Fruit fly (Drosophila melanogaster) whole organism, prepupa: ENCODE results near the gene CG13921.

Experiments
- Blimp-1 ChIP-seq: fragments of 200-800 bp; sonication (Bioruptor generic); optimal IDR thresholded peaks from 3 replicates; lab custom pipeline; 2017; ENCODE audit warnings: missing biosample characterization, missing genetic modification characterization, mild to moderate bottlenecking, moderate library complexity, missing genetic modification reagents
- CG10631 ChIP-seq: fragments of 200-800 bp; sonication (Bioruptor generic); optimal IDR thresholded peaks from 2 replicates; lab custom pipeline; 2016; ENCODE audit warnings: missing biosample characterization, missing genetic modification characterization
- CG11294 ChIP-seq: fragments of 200-800 bp; sonication (Bioruptor generic); IDR thresholded peaks from 2 replicates; pipeline ENCODE4 v1.3.6; 2022; ENCODE audit warnings: missing biosample characterization, missing genetic modification characterization
- CG11902 ChIP-seq: fragments of 200-800 bp; sonication (Bioruptor generic); optimal IDR thresholded peaks from 3 replicates; lab custom pipeline; 2016; ENCODE audit warnings: missing biosample characterization, missing genetic modification characterization
- CG15336 ChIP-seq: fragments of 200-800 bp; sonication (Bioruptor generic); IDR thresholded peaks from 2 replicates; pipeline ENCODE4 v1.3.6; 2022; ENCODE audit warnings: missing biosample characterization, missing genetic modification characterization
- CG16779 ChIP-seq: fragments of 200-800 bp; sonication (Bioruptor generic); optimal IDR thresholded peaks from 3 replicates; lab custom pipeline; 2017; ENCODE audit warnings: missing biosample characterization, mild to moderate bottlenecking, missing genetic modification characterization
- CG3032 ChIP-seq: fragments of 200-800 bp; optimal IDR thresholded peaks from 2 replicates; lab custom pipeline; 2019; ENCODE audit warnings: missing biosample characterization, mild to moderate bottlenecking, missing genetic modification characterization, moderate library complexity
- CG31627 ChIP-seq: fragments of 200-800 bp; sonication (Bioruptor generic); optimal IDR thresholded peaks from 3 replicates; lab custom pipeline; 2016; ENCODE audit warnings: missing biosample characterization, missing genetic modification characterization
- CG32006 ChIP-seq: fragments of 200-800 bp; sonication (Bioruptor generic); optimal IDR thresholded peaks from 3 replicates; lab custom pipeline; 2017; ENCODE audit warnings: missing biosample characterization, mild to moderate bottlenecking, missing genetic modification characterization
- CG34406 ChIP-seq: fragments of 200-800 bp; sonication (Bioruptor generic); optimal IDR thresholded peaks from 3 replicates; lab custom pipeline; 2016; ENCODE audit warnings: missing biosample characterization, missing genetic modification characterization
- CG3919 ChIP-seq: fragments of 200-800 bp; sonication (Bioruptor generic); optimal IDR thresholded peaks from 3 replicates; lab custom pipeline; 2016; ENCODE audit warnings: missing biosample characterization, missing genetic modification characterization
- CG4318 ChIP-seq: fragments of 200-800 bp; sonication (Bioruptor generic); optimal IDR thresholded peaks from 3 replicates; lab custom pipeline; 2017; ENCODE audit warnings: missing biosample characterization, mild to moderate bottlenecking, missing genetic modification characterization
- CG6163 ChIP-seq: fragments of 200-800 bp; sonication (Bioruptor generic); IDR thresholded peaks from 3 replicates; pipeline ENCODE4 v1.3.6; 2022; ENCODE audit warnings: missing biosample characterization, missing genetic modification characterization
- CG6792 ChIP-seq: fragments of 200-800 bp; sonication (Bioruptor generic); optimal IDR thresholded peaks from 3 replicates; lab custom pipeline; 2016; ENCODE audit warnings: missing biosample characterization, missing genetic modification characterization
- CG6854 ChIP-seq: fragments of 200-800 bp; sonication (Bioruptor generic); optimal IDR thresholded peaks from 2 replicates; lab custom pipeline; 2017; ENCODE audit warnings: missing biosample characterization, mild to moderate bottlenecking, missing genetic modification characterization
- CG8119 ChIP-seq: fragments of 200-800 bp; sonication (Bioruptor generic); IDR thresholded peaks from 3 replicates; pipeline ENCODE4 v1.3.6; 2022; ENCODE audit warnings: missing biosample characterization, missing genetic modification characterization
- CG9139 ChIP-seq: fragments of 200-800 bp; sonication (Bioruptor generic); optimal IDR thresholded peaks from 3 replicates; lab custom pipeline; 2017; ENCODE audit warnings: missing biosample characterization, mild to moderate bottlenecking, missing genetic modification characterization
- Eip75B ChIP-seq: fragments of 200-800 bp; sonication (Bioruptor generic); optimal IDR thresholded peaks from 3 replicates; lab custom pipeline; 2016; ENCODE audit warnings: missing biosample characterization, missing genetic modification characterization
- Eip78C ChIP-seq: fragments of 200-800 bp; sonication (Bioruptor generic); peaks from one replicate; lab custom pipeline; 2016; ENCODE audit warnings: missing biosample characterization, missing genetic modification characterization
- Eip93F ChIP-seq: fragments of 200-800 bp; sonication (Bioruptor generic); optimal IDR thresholded peaks from 2 replicates; lab custom pipeline; 2016; ENCODE audit warnings: missing biosample characterization, mild to moderate bottlenecking, missing genetic modification characterization
- Ets21C ChIP-seq: fragments of 200-800 bp; sonication (Bioruptor generic); optimal IDR thresholded peaks from 3 replicates; lab custom pipeline; 2016; ENCODE audit warnings: missing biosample characterization, missing genetic modification characterization
- Ets96B ChIP-seq: fragments of 200-800 bp; optimal IDR thresholded peaks from 2 replicates; lab custom pipeline; 2019; ENCODE audit warnings: missing biosample characterization, mild to moderate bottlenecking, missing genetic modification characterization, moderate library complexity
- Hr39 ChIP-seq: fragments of 200-800 bp; sonication (Bioruptor generic); optimal IDR thresholded peaks from 2 replicates; lab custom pipeline; 2016; ENCODE audit warnings: missing biosample characterization, missing genetic modification characterization
- Hr4 ChIP-seq: fragments of 200-800 bp; sonication (Bioruptor generic); optimal IDR thresholded peaks from 3 replicates; lab custom pipeline; 2016; ENCODE audit warnings: missing biosample characterization, missing genetic modification characterization
- Met ChIP-seq: fragments of 200-800 bp; sonication (Bioruptor generic); optimal IDR thresholded peaks from 3 replicates; lab custom pipeline; 2016; ENCODE audit warnings: missing biosample characterization, missing genetic modification characterization
- OdsH ChIP-seq: fragments of 200-800 bp; sonication (Bioruptor generic); optimal IDR thresholded peaks from 3 replicates; lab custom pipeline; 2016; ENCODE audit warnings: missing biosample characterization, missing genetic modification characterization
- Smox ChIP-seq: fragments of 200-800 bp; sonication (Bioruptor generic); optimal IDR thresholded peaks from 3 replicates; lab custom pipeline; 2016; ENCODE audit warnings: missing biosample characterization, missing genetic modification characterization
- Sox102F ChIP-seq: fragments of 200-800 bp; sonication (Bioruptor generic); optimal IDR thresholded peaks from 2 replicates; lab custom pipeline; 2016; ENCODE audit warnings: missing biosample characterization, mild to moderate bottlenecking, missing genetic modification characterization
- Sox14 ChIP-seq: fragments of 200-800 bp; sonication (Bioruptor generic); optimal IDR thresholded peaks from 3 replicates; lab custom pipeline; 2016; ENCODE audit warnings: missing biosample characterization, missing genetic modification characterization
- Sox15 ChIP-seq: fragments of 200-800 bp; sonication (Bioruptor generic); optimal IDR thresholded peaks from 3 replicates; lab custom pipeline; 2016; ENCODE audit warnings: missing biosample characterization, missing genetic modification characterization
- achi ChIP-seq: fragments of 200-800 bp; sonication (Bioruptor generic); optimal IDR thresholded peaks from 3 replicates; lab custom pipeline; 2016; ENCODE audit warnings: missing biosample characterization, missing genetic modification characterization
- acj6 ChIP-seq: fragments of 200-800 bp; sonication (Bioruptor generic); optimal IDR thresholded peaks from 3 replicates; lab custom pipeline; 2016; ENCODE audit warnings: missing biosample characterization, missing genetic modification characterization
- cyc ChIP-seq: fragments of 200-800 bp; sonication (Bioruptor generic); optimal IDR thresholded peaks from 3 replicates; lab custom pipeline; 2016; ENCODE audit warnings: missing biosample characterization, missing genetic modification characterization
- dac ChIP-seq: fragments of 200-800 bp; sonication (Bioruptor generic); optimal IDR thresholded peaks from 2 replicates; lab custom pipeline; 2017; ENCODE audit warnings: missing biosample characterization, mild to moderate bottlenecking, missing genetic modification characterization
- esn ChIP-seq: fragments of 200-800 bp; sonication (Bioruptor generic); optimal IDR thresholded peaks from 2 replicates; lab custom pipeline; 2016; ENCODE audit warnings: missing biosample characterization, mild to moderate bottlenecking, missing genetic modification characterization, moderate library complexity
- fd59A ChIP-seq: fragments of 200-800 bp; sonication (Bioruptor generic); optimal IDR thresholded peaks from 2 replicates; lab custom pipeline; 2017; ENCODE audit warnings: missing biosample characterization, mild to moderate bottlenecking, missing genetic modification characterization, missing genetic modification reagents
- fkh ChIP-seq: fragments of 200-800 bp; sonication (Bioruptor generic); optimal IDR thresholded peaks from 3 replicates; lab custom pipeline; 2017; ENCODE audit warnings: missing biosample characterization, mild to moderate bottlenecking, missing genetic modification characterization, moderate library complexity
- lz ChIP-seq: fragments of 200-800 bp; sonication (Bioruptor generic); optimal IDR thresholded peaks from 3 replicates; lab custom pipeline; 2016; ENCODE audit warnings: missing biosample characterization, missing genetic modification characterization
- net ChIP-seq: fragments of 200-800 bp; sonication (Bioruptor generic); optimal IDR thresholded peaks from 3 replicates; lab custom pipeline; 2016; ENCODE audit warnings: missing biosample characterization, missing genetic modification characterization
- pdm3 ChIP-seq: fragments of 200-800 bp; sonication (Bioruptor generic); optimal IDR thresholded peaks from 3 replicates; lab custom pipeline; 2016; ENCODE audit warnings: missing biosample characterization, missing genetic modification characterization
- salr ChIP-seq, 2 experiments: fragments of 200-800 bp; sonication (Bioruptor generic); optimal IDR thresholded peaks; 3 replicates each; lab custom pipeline; 2016 to 2018; ENCODE audit warnings: missing biosample characterization in 2 of 2, missing genetic modification characterization in 2 of 2, mild to moderate bottlenecking in 1 of 2
- spab ChIP-seq: fragments of 200-800 bp; sonication (Bioruptor generic); optimal IDR thresholded peaks from 2 replicates; lab custom pipeline; 2017; ENCODE audit warnings: missing biosample characterization, mild to moderate bottlenecking, missing genetic modification characterization, missing genetic modification reagents
- ss ChIP-seq, 2 experiments: fragments of 200-800 bp; sonication (Bioruptor generic); optimal IDR thresholded peaks; 2 replicates in 1 of 2; 3 replicates in 1 of 2; lab custom pipeline; 2017 to 2018; ENCODE audit warnings: mild to moderate bottlenecking in 2 of 2, missing biosample characterization in 2 of 2, missing genetic modification characterization in 2 of 2, moderate library complexity in 1 of 2
- svp ChIP-seq: fragments of 200-800 bp; sonication (Bioruptor generic); peaks from one replicate; lab custom pipeline; 2016; ENCODE audit warnings: missing biosample characterization, missing genetic modification characterization
- topi ChIP-seq: fragments of 200-800 bp; sonication (Bioruptor generic); optimal IDR thresholded peaks from 3 replicates; lab custom pipeline; 2016; ENCODE audit warnings: missing biosample characterization, missing genetic modification characterization

Gene CG13921

dm6 chr3L:1740129-1740975 lies 6.4 kb upstream of the CG13921 start (continued):
- TF ChIP-seq net (GFP tag; lab: Kevin White, UChicago) (peak; percentile 53), CG11902 (GFP tag; lab: Kevin White, UChicago) (no peak), Met (GFP tag; lab: Kevin White, UChicago) (peak; percentile 65), Ets96B (tag; lab: Kevin White, UChicago) (no peak), CG9139 (GFP tag; lab: Kevin White, UChicago) (no peak), CG3032 (peak; percentile 27), CG8119 (GFP tag; lab: Robert Waterston, UW) (peak; percentile 67), CG3919 (GFP tag; lab: Kevin White, UChicago) (no peak), Smox (peak; percentile 63), CG6163 (peak; percentile 70), CG10631 (peak; percentile 21), Hr4 (GFP tag; lab: Kevin White, UChicago) (peak; percentile 64), Eip93F (no peak), Blimp-1 (GFP tag; lab: Kevin White, UChicago) (no peak), pdm3 (peak; percentile 63), lz (GFP tag; lab: Kevin White, UChicago) (peak; percentile 75), cyc (GFP tag; lab: Kevin White, UChicago) (no peak), Ets21C (peak; percentile 56), esn (peak; percentile 74), CG6854 (GFP tag; lab: Kevin White, UChicago) (no peak), achi (GFP tag; lab: Kevin White, UChicago) (no peak), topi (GFP tag; lab: Kevin White, UChicago) (peak; percentile 36), fkh (peak; percentile 14), spab (no peak), OdsH (peak; percentile 69)

DNA sequence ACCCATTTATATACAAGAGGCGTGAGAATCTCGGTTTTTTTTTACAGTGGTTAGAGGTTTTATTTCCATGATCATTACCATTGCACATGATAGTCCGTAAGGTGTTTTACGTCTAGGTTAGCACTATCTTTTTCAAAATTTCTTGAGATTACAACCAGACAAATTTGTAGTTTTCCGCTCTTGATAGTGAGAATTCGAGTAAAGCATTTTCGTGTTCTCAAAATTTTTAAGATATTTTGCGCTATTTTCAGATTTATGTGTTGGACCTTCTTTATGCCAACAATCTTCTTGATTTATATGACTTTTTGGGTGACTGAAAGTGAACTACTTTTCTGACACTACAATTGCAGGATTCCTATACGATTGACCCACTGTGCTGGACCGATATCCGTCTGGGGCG lies 5.6 kb upstream of the CG13921 start:
- TF ChIP-seq Eip93F (no peak), CG8119 (GFP tag; lab: Robert Waterston, UW) (0 out of 3 replicates have a peak, but pooled peaks have one; percentile 18), CG6163 (no peak), OdsH (peak; percentile 38), fkh (no peak), CG9139 (GFP tag; lab: Kevin White, UChicago) (no peak), Smox (peak; percentile 35), Blimp-1 (GFP tag; lab: Kevin White, UChicago) (no peak), CG10631 (peak; percentile 23), Sox102F (GFP tag; lab: Kevin White, UChicago) (peak; percentile 15), achi (GFP tag; lab: Kevin White, UChicago) (peak; percentile 7), CG34406 (GFP tag; lab: Kevin White, UChicago) (peak; percentile 18), topi (GFP tag; lab: Kevin White, UChicago) (peak; percentile 49), Hr39 (GFP tag; lab: Kevin White, UChicago) (peak; percentile 48), CG16779 (tag; lab: Kevin White, UChicago) (no peak), CG32006 (GFP tag; lab: Kevin White, UChicago) (peak; percentile 64), svp (no peak), lz (GFP tag; lab: Kevin White, UChicago) (peak; percentile 22), CG6792 (GFP tag; lab: Kevin White, UChicago) (peak; percentile 38), pdm3 (peak; percentile 26), Hr4 (GFP tag; lab: Kevin White, UChicago) (peak; percentile 48), CG31627 (GFP tag; lab: Kevin White, UChicago) (peak; percentile 60), Eip75B (GFP tag; lab: Kevin White, UChicago) (peak; percentile 14), cyc (GFP tag; lab: Kevin White, UChicago) (peak; percentile 25), CG15336 (GFP tag; lab: Robert Waterston, UW) (peak; percentile 40; the same call in 1 of the 2 replicates), acj6 (GFP tag; lab: Kevin White, UChicago) (peak; percentile 18), fd59A (GFP tag; lab: Kevin White, UChicago) (no peak), CG6854 (GFP tag; lab: Kevin White, UChicago) (no peak), CG11294 (GFP tag; lab: Robert Waterston, UW) (peak; percentile 45), salr (GFP tag; optimal IDR thresholded peaks at IDR 0.05; lab: Kevin White, UChicago) (peak in 1 of 2 experiments; percentile 21), CG3919 (GFP tag; lab: Kevin White, UChicago) (peak; percentile 15), Met (GFP tag; lab: Kevin White, UChicago) (peak; percentile 30), ss (GFP tag; optimal IDR thresholded peaks at IDR 0.05; lab: Kevin White, UChicago) (peak in 1 of 2 experiments; percentile 9), Eip78C (GFP tag; lab: Kevin White, UChicago) (peak; percentile 65), net (GFP tag; lab: Kevin White, UChicago) (peak; percentile 40), esn (peak; percentile 41), Sox14 (GFP tag; lab: Kevin White, UChicago) (peak; percentile 5), dac (GFP tag; lab: Kevin White, UChicago) (peak; percentile 3), CG4318 (GFP tag; lab: Kevin White, UChicago) (peak; percentile 40), Sox15 (GFP tag; lab: Kevin White, UChicago) (peak; percentile 15)
- TF ChIP-seq, all 60 proteins: peak for 31
